Worm (Caenorhabditis elegans) whole organism, young adult: ENCODE measurements around the gene ucr-2.1.

Experiments used
- C06A6.2 ChIP-seq: fragments of 200-800 bp; sonication (Bioruptor generic); conservative IDR thresholded peaks from 2 replicates; pipeline ENCODE4 v1.3.6; 2022; ENCODE audit warnings: missing genetic modification characterization, missing compliant biosample characterization
- F10E7.11 ChIP-seq: sonication (generic microtip); optimal IDR thresholded peaks from 2 replicates; lab custom pipeline; 2017; ENCODE audit warnings: mild to moderate bottlenecking, missing genetic modification characterization, moderate library complexity, missing compliant biosample characterization
- F23B12.7 ChIP-seq: sonication (generic microtip); optimal IDR thresholded peaks from 2 replicates; lab custom pipeline; 2017; ENCODE audit warnings: missing genetic modification characterization, mild to moderate bottlenecking, missing compliant biosample characterization, antibody characterized with exemption, moderate library complexity; ENCODE audit not compliant: insufficient read depth
- F33H1.4 ChIP-seq: fragments of 200-800 bp; sonication (Bioruptor generic); IDR thresholded peaks from 2 replicates; pipeline ENCODE4 v1.3.6; 2022; ENCODE audit warnings: missing genetic modification reagents, missing genetic modification characterization, missing compliant biosample characterization
- F39B2.1 ChIP-seq: fragments of 200-800 bp; sonication (Bioruptor generic); IDR thresholded peaks from 2 replicates; pipeline ENCODE4 v1.3.6; 2022; ENCODE audit warnings: missing genetic modification reagents, missing genetic modification characterization, missing compliant biosample characterization
- F49E8.2 ChIP-seq: sonication (generic microtip); optimal IDR thresholded peaks from 3 replicates; lab custom pipeline; 2017; ENCODE audit warnings: missing genetic modification characterization, mild to moderate bottlenecking, missing compliant biosample characterization, antibody characterized with exemption, moderate library complexity; ENCODE audit not compliant: insufficient read depth
- F52B5.7 ChIP-seq: sonication (generic microtip); optimal IDR thresholded peaks from 2 replicates; lab custom pipeline; 2016; ENCODE audit warnings: mild to moderate bottlenecking, missing genetic modification characterization, missing compliant biosample characterization
- T26A5.8 ChIP-seq: sonication (generic microtip); optimal IDR thresholded peaks from 2 replicates; lab custom pipeline; 2016; ENCODE audit warnings: missing genetic modification characterization, missing compliant biosample characterization
- Y67H2A.10 ChIP-seq: fragments of 200-800 bp; sonication (Bioruptor generic); conservative IDR thresholded peaks from 2 replicates; pipeline ENCODE4 v1.3.6; 2022; ENCODE audit warnings: missing genetic modification reagents, missing genetic modification characterization, missing compliant biosample characterization
- aptf-3 ChIP-seq: fragments of 200-800 bp; sonication (Bioruptor generic); IDR thresholded peaks from 2 replicates; pipeline ENCODE4 v1.3.6; 2022; ENCODE audit warnings: missing genetic modification characterization, missing compliant biosample characterization
- attf-5 ChIP-seq: fragments of 200-800 bp; sonication (Bioruptor generic); optimal IDR thresholded peaks from 2 replicates; lab custom pipeline; 2018; ENCODE audit warnings: mild to moderate bottlenecking, missing genetic modification characterization, missing compliant biosample characterization
- attf-6 ChIP-seq: fragments of 200-800 bp; sonication (Bioruptor generic); IDR thresholded peaks from 2 replicates; pipeline ENCODE4 v1.3.6; 2022; ENCODE audit warnings: missing genetic modification reagents, missing genetic modification characterization, missing compliant biosample characterization
- cebp-1 ChIP-seq, 2 experiments: fragments of 200-800 bp in 1 of 2; sonication (Bioruptor generic) in 1 of 2; sonication (generic microtip) in 1 of 2; IDR thresholded peaks in 1 of 2; optimal IDR thresholded peaks in 1 of 2; 2 replicates each; pipeline versions ENCODE4 v1.3.6 to Lab custom; 2017 to 2022; ENCODE audit warnings: missing compliant biosample characterization in 2 of 2, missing genetic modification characterization in 2 of 2, mild to moderate bottlenecking in 1 of 2, missing genetic modification reagents in 1 of 2, moderate library complexity in 1 of 2
- ceh-91 ChIP-seq: fragments of 200-800 bp; sonication (Bioruptor generic); IDR thresholded peaks from 2 replicates; pipeline ENCODE4 v1.3.6; 2022; ENCODE audit warnings: missing genetic modification reagents, missing genetic modification characterization, missing compliant biosample characterization
- dox-1 ChIP-seq: fragments of 200-800 bp; sonication (Bioruptor generic); IDR thresholded peaks from 2 replicates; pipeline ENCODE4 v1.3.6; 2022; ENCODE audit warnings: missing genetic modification reagents, missing genetic modification characterization, missing compliant biosample characterization
- ets-4 ChIP-seq: fragments of 200-800 bp; sonication (Bioruptor generic); optimal IDR thresholded peaks from 2 replicates; lab custom pipeline; 2018; ENCODE audit warnings: mild to moderate bottlenecking, missing genetic modification characterization, missing compliant biosample characterization
- gei-17 ChIP-seq: fragments of 200-800 bp; sonication (Bioruptor generic); optimal IDR thresholded peaks from 2 replicates; lab custom pipeline; 2018; ENCODE audit warnings: mild to moderate bottlenecking, missing genetic modification characterization, missing compliant biosample characterization
- him-1 ChIP-seq: sonication (generic microtip); optimal IDR thresholded peaks from 2 replicates; lab custom pipeline; 2016; ENCODE audit warnings: missing genotype, missing genetic modification reagents, missing genetic modification characterization, missing compliant biosample characterization
- hlh-12 ChIP-seq: sonication (generic microtip); optimal IDR thresholded peaks from 2 replicates; lab custom pipeline; 2016; ENCODE audit warnings: missing genetic modification characterization, missing compliant biosample characterization
- hmg-1.2 ChIP-seq: fragments of 200-800 bp; sonication (Bioruptor generic); IDR thresholded peaks from 2 replicates; pipeline ENCODE4 v1.3.6; 2022; ENCODE audit warnings: missing genetic modification reagents, missing genetic modification characterization, missing compliant biosample characterization
- lin-35 ChIP-seq, 3 experiments: fragments of 150-350 bp in 2 of 3; sonication (generic microtip) in 1 of 3; optimal IDR thresholded peaks; 2 replicates each; lab custom pipeline; 2014 to 2018; ENCODE audit warnings: missing biosample characterization in 3 of 3, missing genetic modification characterization in 3 of 3, missing genetic modification reagents in 3 of 3
- lin-54 ChIP-seq: fragments of 200-800 bp; sonication (Bioruptor generic); optimal IDR thresholded peaks from 2 replicates; lab custom pipeline; 2018; ENCODE audit warnings: mild to moderate bottlenecking, missing genetic modification characterization, missing compliant biosample characterization
- madf-6 ChIP-seq: fragments of 200-800 bp; sonication (Bioruptor generic); IDR thresholded peaks from 2 replicates; pipeline ENCODE4 v1.3.6; 2022; ENCODE audit warnings: missing genetic modification reagents, missing genetic modification characterization, missing compliant biosample characterization
- mel-28 ChIP-seq: sonication (generic microtip); optimal IDR thresholded peaks from 2 replicates; lab custom pipeline; 2016; ENCODE audit warnings: borderline replicate concordance, mild to moderate bottlenecking, missing genetic modification characterization, missing compliant biosample characterization
- mes-4 ChIP-seq: sonication (generic microtip); optimal IDR thresholded peaks from 2 replicates; lab custom pipeline; 2016; ENCODE audit warnings: missing genotype, missing genetic modification characterization, missing compliant biosample characterization
- mxl-1 ChIP-seq: sonication (generic microtip); optimal IDR thresholded peaks from 2 replicates; lab custom pipeline; 2016; ENCODE audit warnings: missing genetic modification characterization, missing compliant biosample characterization
- nfya-1 ChIP-seq: sonication (generic microtip); optimal IDR thresholded peaks from 2 replicates; lab custom pipeline; 2017; ENCODE audit warnings: antibody characterized with exemption, missing compliant biosample characterization, missing genetic modification characterization, borderline replicate concordance; ENCODE audit not compliant: insufficient read depth
- nfya-2 ChIP-seq: fragments of 200-800 bp; sonication (Bioruptor generic); IDR thresholded peaks from 2 replicates; pipeline ENCODE4 v1.3.6; 2022; ENCODE audit warnings: missing genetic modification reagents, missing genetic modification characterization, missing compliant biosample characterization
- nhr-90 ChIP-seq: sonication (generic microtip); optimal IDR thresholded peaks from 2 replicates; lab custom pipeline; 2016; ENCODE audit warnings: missing genotype, mild to moderate bottlenecking, missing genetic modification characterization, missing compliant biosample characterization
- pha-4 ChIP-seq: fragments of 150-350 bp; sonication (generic microtip); optimal IDR thresholded peaks from 2 replicates; lab custom pipeline; 2014; ENCODE audit warnings: missing biosample characterization, missing genetic modification reagents, missing genetic modification characterization
- rcor-1 ChIP-seq: fragments of 200-800 bp; sonication (Bioruptor generic); IDR thresholded peaks from 2 replicates; pipeline ENCODE4 v1.3.6; 2022; ENCODE audit warnings: missing genetic modification reagents, missing genetic modification characterization, missing compliant biosample characterization
- sdz-38 ChIP-seq: sonication (generic microtip); optimal IDR thresholded peaks from 2 replicates; lab custom pipeline; 2016; ENCODE audit warnings: missing genotype, missing genetic modification characterization, missing compliant biosample characterization
- tbp1 ChIP-seq: fragments of 200-800 bp; sonication (Bioruptor generic); optimal IDR thresholded peaks from 2 replicates; lab custom pipeline; 2018; ENCODE audit warnings: mild to moderate bottlenecking, missing genetic modification characterization, missing compliant biosample characterization
- tbx-9 ChIP-seq: sonication (generic microtip); optimal IDR thresholded peaks from 2 replicates; lab custom pipeline; 2016; ENCODE audit warnings: borderline replicate concordance, missing genetic modification characterization, inconsistent platforms, missing compliant biosample characterization

ucr-2.1 gene

DNA sequence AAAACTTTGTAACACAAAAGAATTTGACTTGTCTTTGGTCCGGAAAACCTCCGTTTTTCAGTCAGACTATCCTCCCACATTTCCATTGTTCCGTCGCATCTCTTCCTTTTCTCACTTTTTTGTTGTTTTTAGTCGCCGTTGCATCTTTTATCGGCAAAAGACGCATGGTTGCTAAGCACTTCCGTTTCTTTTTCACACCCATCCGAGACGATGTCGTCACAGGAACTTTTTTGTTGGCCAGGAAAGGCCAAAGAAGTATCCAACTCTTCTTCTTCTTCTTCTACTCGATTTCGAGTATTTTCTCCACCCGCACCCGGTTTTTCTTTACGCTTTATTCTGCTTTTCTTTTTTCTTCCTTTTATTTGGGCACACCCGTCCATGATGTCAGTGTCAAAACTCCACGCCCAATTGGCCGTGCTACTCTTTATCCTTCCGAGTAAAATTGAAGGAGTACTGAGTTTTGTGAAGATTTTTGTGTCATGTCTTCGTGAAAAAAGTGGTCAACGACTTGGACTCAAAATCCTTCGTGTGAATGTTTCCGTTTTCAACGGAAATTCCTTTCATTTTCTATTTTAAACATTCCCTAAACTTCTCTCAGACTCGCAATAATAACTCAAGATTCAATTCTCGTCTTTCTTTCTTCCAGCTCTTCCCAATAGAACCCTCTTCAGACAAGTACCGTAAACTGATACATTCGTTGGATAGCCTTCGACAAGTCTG lies 7.0 kb downstream of the ucr-2.1 start, which contains the start of gene B0198.2:
TSS of gene B0198.2 (plus strand) at position 670 of the 720 bp plus-strand sequence.
- TF ChIP-seq F23B12.7 (tag; lab: Kevin White, UChicago) (no peak), ets-4 (GFP tag; lab: Kevin White, UChicago) (no peak), nfya-1 (no peak), madf-6 (GFP tag; lab: Robert Waterston, UW) (no peak), rcor-1 (GFP tag; lab: Robert Waterston, UW) (no peak), nhr-90 (no peak), lin-35 (GFP tag; optimal IDR thresholded peaks at IDR 0.05; lab: Kevin White, UChicago) (no peak), pha-4 (tag; lab: Kevin White, UChicago) (no peak), tbx-9 (no peak)
- TF ChIP-seq, all 124 proteins: peak for 0

DNA sequence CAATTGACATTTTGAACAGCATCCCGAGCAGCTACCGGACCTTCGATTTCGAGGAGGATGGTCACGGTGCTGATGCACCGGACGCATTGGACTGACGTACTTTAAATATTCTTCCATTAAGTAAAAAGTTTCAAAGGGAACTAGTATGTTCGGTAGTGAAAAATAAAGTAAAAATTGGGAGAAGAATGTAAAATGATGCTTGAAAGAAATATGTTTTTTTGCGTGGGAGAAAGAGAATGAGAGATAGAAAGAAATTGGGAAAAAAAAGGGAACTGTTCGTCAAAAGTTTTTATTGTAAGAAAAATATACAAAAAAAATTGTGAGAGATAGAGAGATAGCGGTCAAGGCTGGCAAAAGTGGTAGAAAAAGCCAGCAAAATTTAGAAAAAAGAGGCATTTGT lies 15.7 kb downstream of the ucr-2.1 start, which contains the start of gene tsp-20:
TSS of gene tsp-20 (minus strand) at position 101 of the 400 bp plus-strand sequence.
- no peak for TF ChIP-seq Y67H2A.10 (GFP tag; lab: Robert Waterston, UW)
- TF ChIP-seq attf-6 (GFP tag; lab: Robert Waterston, UW) = no peak
- no peak for TF ChIP-seq rcor-1 (GFP tag; lab: Robert Waterston, UW)
- no peak for TF ChIP-seq F49E8.2 (tag; lab: Kevin White, UChicago)
- no peak for TF ChIP-seq F10E7.11 (tag; lab: Kevin White, UChicago)
- TF ChIP-seq F39B2.1 (GFP tag; lab: Robert Waterston, UW) = no peak
- TF ChIP-seq, all 124 proteins: peak for 0

DNA sequence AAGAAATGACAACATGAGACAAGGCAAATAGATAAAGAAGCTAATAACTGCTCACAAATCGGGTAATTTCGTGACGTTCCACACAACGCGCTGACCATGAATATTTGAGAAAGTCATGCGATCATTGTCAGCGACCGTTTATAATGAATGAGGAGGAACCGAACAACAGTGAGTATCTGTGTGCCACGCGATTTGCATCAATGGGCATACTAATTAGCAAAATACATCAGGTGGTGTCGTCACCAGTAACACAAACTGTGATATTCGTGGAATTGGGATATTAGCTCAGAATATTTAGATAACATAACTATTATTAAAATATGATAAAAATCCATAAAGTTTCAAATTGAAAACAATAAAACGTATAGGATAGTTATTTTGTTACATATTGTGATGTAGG lies 16.4 kb downstream of the ucr-2.1 start:
- TF ChIP-seq F33H1.4 (GFP tag; lab: Robert Waterston, UW) (no peak), nfya-2 (no peak)

DNA sequence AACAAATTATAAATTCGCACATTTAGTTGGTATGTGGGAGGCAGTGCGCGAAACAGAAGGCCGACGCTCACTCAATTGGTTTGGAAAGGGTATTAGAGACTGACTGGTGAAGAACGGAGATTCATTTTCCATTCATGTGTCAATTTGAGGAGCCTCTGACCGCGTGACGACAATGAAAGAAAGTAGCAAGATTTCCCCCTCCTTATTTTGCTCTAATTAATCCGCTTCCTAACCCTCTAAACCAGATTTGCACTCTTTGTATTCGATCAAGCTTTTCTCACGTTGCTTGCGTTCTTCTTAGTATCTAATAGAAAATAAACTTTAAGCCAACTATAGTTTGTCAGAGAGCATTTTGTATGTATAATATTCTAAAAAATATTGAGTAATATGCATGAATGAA lies 17.9 kb downstream of the ucr-2.1 start:
- TF ChIP-seq sdz-38 (tag; lab: Kevin White, UChicago) (no peak), attf-5 (no peak), hmg-1.2 (GFP tag; lab: Robert Waterston, UW) (no peak), F52B5.7 (tag; lab: Kevin White, UChicago) (no peak), C06A6.2 (GFP tag; lab: Robert Waterston, UW) (no peak), him-1 (tag; lab: Kevin White, UChicago) (no peak), cebp-1 (GFP tag; IDR thresholded peaks at IDR 0.05; lab: Robert Waterston, UW) (no peak), cebp-1 (tag; optimal IDR thresholded peaks at IDR 0.05; lab: Kevin White, UChicago) (no peak), nfya-1 (no peak), dox-1 (GFP tag; lab: Robert Waterston, UW) (no peak), mes-4 (tag; lab: Kevin White, UChicago) (no peak), aptf-3 (GFP tag; lab: Robert Waterston, UW) (no peak), T26A5.8 (tag; lab: Kevin White, UChicago) (no peak), ceh-91 (GFP tag; lab: Robert Waterston, UW) (no peak), gei-17 (GFP tag; lab: Kevin White, UChicago) (no peak), tbx-9 (no peak), mxl-1 (tag; lab: Kevin White, UChicago) (no peak), lin-54 (no peak), mel-28 (no peak), tbp1 (GFP tag; lab: Kevin White, UChicago) (no peak), hlh-12 (no peak)
